ENCODE assay signal across 3 worm cellular contexts in genomic region chrX:2996976-2997399, ce11.
TF ChIP-seq lines count a peak whose summit lies in the region.

No protein-coding gene starts in this region.

TF ChIP-seq in whole organism, L1 larva, 84 proteins besides CTCF, POLR2A, EP300 and RAD21 (continued from another document and continues in another):
- TF ChIP-seq nhr-90 (tag; optimal IDR thresholded peaks at IDR 0.05; lab: Kevin White, UChicago; ENCODE audit: poor library complexity) = peak; percentile 99
- peak; percentile 99 for TF ChIP-seq egl-13 (tag; optimal IDR thresholded peaks at IDR 0.05; lab: Kevin White, UChicago)
- peak; percentile 88 for TF ChIP-seq ces-1 (GFP tag; optimal IDR thresholded peaks at IDR 0.05; lab: Kevin White, UChicago)
- TF ChIP-seq aha-1 (tag; optimal IDR thresholded peaks at IDR 0.05; lab: Kevin White, UChicago) = peak; percentile 45
- peak; percentile 99 for TF ChIP-seq irx-1 (tag; optimal IDR thresholded peaks at IDR 0.05; lab: Kevin White, UChicago)
- peak; percentile 98 for TF ChIP-seq ztf-4 (tag; optimal IDR thresholded peaks at IDR 0.05; lab: Kevin White, UChicago)
- TF ChIP-seq ceh-90 (tag; optimal IDR thresholded peaks at IDR 0.05; lab: Kevin White, UChicago) = no peak
- peak; percentile 59 for TF ChIP-seq vab-15 (tag; optimal IDR thresholded peaks at IDR 0.05; lab: Kevin White, UChicago)
- TF ChIP-seq unc-30 (tag; optimal IDR thresholded peaks at IDR 0.05; lab: Kevin White, UChicago) = peak; percentile 98
- peak; percentile 95 for TF ChIP-seq ceh-63 (GFP tag; optimal IDR thresholded peaks at IDR 0.05; lab: Kevin White, UChicago)
- TF ChIP-seq efl-1 (optimal IDR thresholded peaks at IDR 0.05; lab: Kevin White, UChicago) = peak; percentile 82 to 87
- peak; percentile 56 to 95 for TF ChIP-seq efl-1 (GFP tag; optimal IDR thresholded peaks at IDR 0.05 in 1 of 2; lab: Kevin White, UChicago)
- peak; percentile 91 for TF ChIP-seq unc-98 (GFP tag; IDR thresholded peaks at IDR 0.05; lab: Robert Waterston, UW)
- peak; percentile 91 for TF ChIP-seq lin-13 (GFP tag; optimal IDR thresholded peaks at IDR 0.05; lab: Kevin White, UChicago)
- peak; percentile 99 for TF ChIP-seq rnt-1 (tag; optimal IDR thresholded peaks at IDR 0.05; lab: Kevin White, UChicago)
- TF ChIP-seq nhr-77 (tag; optimal IDR thresholded peaks at IDR 0.05; lab: Kevin White, UChicago) = peak; percentile 98
- TF ChIP-seq sptf-1 (tag; optimal IDR thresholded peaks at IDR 0.05; lab: Kevin White, UChicago) = no peak
- TF ChIP-seq nhr-20 (tag; optimal IDR thresholded peaks at IDR 0.05; lab: Kevin White, UChicago) = peak; percentile 98
- peak; percentile 82 for TF ChIP-seq pqm-1 (tag; optimal IDR thresholded peaks at IDR 0.05; lab: Kevin White, UChicago)
- peak; percentile 71 for TF ChIP-seq nhr-28 (tag; optimal IDR thresholded peaks at IDR 0.05; lab: Kevin White, UChicago)
- peak; percentile 93 for TF ChIP-seq pax-3 (tag; optimal IDR thresholded peaks at IDR 0.05; lab: Kevin White, UChicago)
- peak; percentile 95 for TF ChIP-seq grh-1 (GFP tag; IDR thresholded peaks at IDR 0.05; lab: Robert Waterston, UW)
- peak; percentile 90 for TF ChIP-seq fkh-4 (tag; optimal IDR thresholded peaks at IDR 0.05; lab: Kevin White, UChicago; ENCODE audit: borderline replicate concordance)
- 0 out of 2 replicates have a peak, but pooled peaks have one; percentile 93 for TF ChIP-seq ets-5 (GFP tag; IDR thresholded peaks at IDR 0.05; lab: Robert Waterston, UW)
- peak; percentile 41 for TF ChIP-seq F16B12.6 (tag; optimal IDR thresholded peaks at IDR 0.05; lab: Kevin White, UChicago)
- TF ChIP-seq mef-2 (tag; optimal IDR thresholded peaks at IDR 0.05; lab: Kevin White, UChicago) = peak; percentile 93
- peak; percentile 30 for TF ChIP-seq C34B4.2 (tag; optimal IDR thresholded peaks at IDR 0.05; lab: Kevin White, UChicago)
- peak; percentile 46 for TF ChIP-seq blmp-1 (tag; optimal IDR thresholded peaks at IDR 0.05; lab: Kevin White, UChicago)
- TF ChIP-seq egl-27 (tag; optimal IDR thresholded peaks at IDR 0.05; lab: Kevin White, UChicago) = peak; percentile 74 to 77
- TF ChIP-seq aly-2 (tag; optimal IDR thresholded peaks at IDR 0.05; lab: Kevin White, UChicago) = peak; percentile 99
- peak; percentile 96 for TF ChIP-seq C04F5.9 (tag; optimal IDR thresholded peaks at IDR 0.05; lab: Kevin White, UChicago)
- TF ChIP-seq ama-1 (optimal IDR thresholded peaks at IDR 0.05; lab: Kevin White, UChicago) = no peak
- peak; percentile 98 for TF ChIP-seq hpl-2 (GFP tag; optimal IDR thresholded peaks at IDR 0.05; lab: Kevin White, UChicago)
- peak in 1 of 2 experiments; percentile 89 for TF ChIP-seq mdl-1 (tag; optimal IDR thresholded peaks at IDR 0.05; lab: Kevin White, UChicago)
- peak in 5 of 6 experiments; percentile 16 to 99 (median 95) for TF ChIP-seq elt-3 (tag; optimal IDR thresholded peaks at IDR 0.05; lab: Kevin White, UChicago)
- peak; percentile 98 for TF ChIP-seq nhr-19 (GFP tag; conservative IDR thresholded peaks at IDR 0.05; lab: Robert Waterston, UW)
- peak; percentile 96 for TF ChIP-seq efl-3 (GFP tag; optimal IDR thresholded peaks at IDR 0.05; lab: Kevin White, UChicago)
- peak; percentile 99 for TF ChIP-seq nhr-11 (tag; optimal IDR thresholded peaks at IDR 0.05; lab: Kevin White, UChicago)
- peak; percentile 57 to 66 (median 59) for TF ChIP-seq dpl-1 (GFP tag; optimal IDR thresholded peaks at IDR 0.05; lab: Kevin White, UChicago)
- peak; percentile 86 for TF ChIP-seq nhr-12 (tag; optimal IDR thresholded peaks at IDR 0.05; lab: Kevin White, UChicago)
- TF ChIP-seq ceh-8 (GFP tag; optimal IDR thresholded peaks at IDR 0.05; lab: Kevin White, UChicago) = peak; percentile 99
- TF ChIP-seq ceh-82 (tag; optimal IDR thresholded peaks at IDR 0.05; lab: Kevin White, UChicago) = peak; percentile 98 to 99 (median 99)
- TF ChIP-seq lin-14 (GFP tag; optimal IDR thresholded peaks at IDR 0.05; lab: Kevin White, UChicago) = peak; percentile 98

TF ChIP-seq in whole organism, L3 larva, 47 proteins besides CTCF, POLR2A, EP300 and RAD21 (continued from another document):
- TF ChIP-seq pha-4 (tag; optimal IDR thresholded peaks at IDR 0.05; lab: Kevin White, UChicago) (peak; percentile 99), fkh-10 (GFP tag; optimal IDR thresholded peaks at IDR 0.05; lab: Kevin White, UChicago) (peak; percentile 100), R02D3.7 (tag; optimal IDR thresholded peaks at IDR 0.05; lab: Kevin White, UChicago) (peak; percentile 94), nhr-237 (tag; optimal IDR thresholded peaks at IDR 0.05; lab: Kevin White, UChicago) (peak; percentile 80), ama-1 (optimal IDR thresholded peaks at IDR 0.05; lab: Kevin White, UChicago) (no peak), nhr-67 (tag; optimal IDR thresholded peaks at IDR 0.05; lab: Kevin White, UChicago) (peak; percentile 75), elt-2 (tag; optimal IDR thresholded peaks at IDR 0.05; lab: Kevin White, UChicago) (peak; percentile 83), elt-3 (tag; optimal IDR thresholded peaks at IDR 0.05; lab: Kevin White, UChicago) (peak; percentile 86 to 98 (median 93)), ceh-16 (tag; optimal IDR thresholded peaks at IDR 0.05; lab: Kevin White, UChicago) (peak; percentile 78), snpc-4 (tag; optimal IDR thresholded peaks at IDR 0.05; lab: Kevin White, UChicago) (peak; percentile 95), mml-1 (tag; optimal IDR thresholded peaks at IDR 0.05; lab: Kevin White, UChicago) (no peak), nhr-28 (tag; optimal IDR thresholded peaks at IDR 0.05; lab: Kevin White, UChicago) (peak; percentile 97), ztf-11 (tag; optimal IDR thresholded peaks at IDR 0.05; lab: Kevin White, UChicago) (peak; percentile 67), ceh-9 (tag; optimal IDR thresholded peaks at IDR 0.05; lab: Kevin White, UChicago) (no peak), nhr-43 (tag; optimal IDR thresholded peaks at IDR 0.05; lab: Kevin White, UChicago; ENCODE audit: poor library complexity, severe bottlenecking) (peak; percentile 99), ceh-82 (tag; optimal IDR thresholded peaks at IDR 0.05; lab: Kevin White, UChicago) (peak; percentile 100), nhr-11 (tag; optimal IDR thresholded peaks at IDR 0.05; lab: Kevin White, UChicago) (peak; percentile 97), zag-1 (tag; optimal IDR thresholded peaks at IDR 0.05; lab: Kevin White, UChicago) (peak; percentile 95), unc-39 (tag; optimal IDR thresholded peaks at IDR 0.05; lab: Kevin White, UChicago) (no peak), unc-62 (GFP tag; optimal IDR thresholded peaks at IDR 0.05; lab: Kevin White, UChicago) (peak; percentile 97), ztf-4 (tag; optimal IDR thresholded peaks at IDR 0.05; lab: Kevin White, UChicago) (peak; percentile 90), pqm-1 (tag; optimal IDR thresholded peaks at IDR 0.05; lab: Kevin White, UChicago) (peak; percentile 94), jun-1 (tag; optimal IDR thresholded peaks at IDR 0.05; lab: Kevin White, UChicago) (peak; percentile 100), lsy-12 (tag; optimal IDR thresholded peaks at IDR 0.05; lab: Kevin White, UChicago) (peak; percentile 97), nhr-12 (tag; optimal IDR thresholded peaks at IDR 0.05; lab: Kevin White, UChicago) (peak; percentile 51), ceh-28 (tag; optimal IDR thresholded peaks at IDR 0.05; lab: Kevin White, UChicago) (peak; percentile 99), fkh-2 (tag; optimal IDR thresholded peaks at IDR 0.05; lab: Kevin White, UChicago) (peak; percentile 94), lin-15B (tag; optimal IDR thresholded peaks at IDR 0.05; lab: Kevin White, UChicago) (peak; percentile 51)

TF ChIP-seq in whole organism, young adult, 124 proteins besides CTCF, POLR2A, EP300 and RAD21 (continued from another document and continues in another):
- TF ChIP-seq akir-1 (GFP tag; optimal IDR thresholded peaks at IDR 0.05; lab: Kevin White, UChicago) (peak; percentile 68), pha-4 (tag; optimal IDR thresholded peaks at IDR 0.05; lab: Kevin White, UChicago) (peak; percentile 46), ekl-4 (GFP tag; IDR thresholded peaks at IDR 0.05; lab: Robert Waterston, UW) (peak; percentile 92), cebp-1 (GFP tag; IDR thresholded peaks at IDR 0.05; lab: Robert Waterston, UW) (peak; percentile 64; the same call in 1 of the 2 replicates), cebp-1 (tag; optimal IDR thresholded peaks at IDR 0.05; lab: Kevin White, UChicago) (peak; percentile 97), egl-44 (GFP tag; IDR thresholded peaks at IDR 0.05; lab: Robert Waterston, UW) (peak; percentile 93), rpc-1 (optimal IDR thresholded peaks at IDR 0.05; lab: Kevin White, UChicago) (peak; percentile 35), rpc-1 (tag; optimal IDR thresholded peaks at IDR 0.05; lab: Kevin White, UChicago) (no peak), B0019.2 (GFP tag; conservative IDR thresholded peaks at IDR 0.05; lab: Robert Waterston, UW) (no peak), Y53F4B.3 (GFP tag; IDR thresholded peaks at IDR 0.05; lab: Robert Waterston, UW) (no peak), lin-40 (tag; optimal IDR thresholded peaks at IDR 0.05; lab: Kevin White, UChicago) (peak; percentile 100), nfya-1 (tag; optimal IDR thresholded peaks at IDR 0.05; lab: Kevin White, UChicago; ENCODE audit: borderline replicate concordance, insufficient read depth) (no peak), F10E7.11 (tag; optimal IDR thresholded peaks at IDR 0.05; lab: Kevin White, UChicago) (peak; percentile 90), die-1 (tag; optimal IDR thresholded peaks at IDR 0.05; lab: Kevin White, UChicago) (peak; percentile 55), snpc-3.4 (tag; optimal IDR thresholded peaks at IDR 0.05; lab: Kevin White, UChicago) (peak; percentile 65), madf-3 (GFP tag; IDR thresholded peaks at IDR 0.05; lab: Robert Waterston, UW) (peak; percentile 73), unc-62 (GFP tag; optimal IDR thresholded peaks at IDR 0.05; lab: Kevin White, UChicago) (no peak), Y67H2A.10 (GFP tag; conservative IDR thresholded peaks at IDR 0.05; lab: Robert Waterston, UW) (no peak), tlf-1 (GFP tag; optimal IDR thresholded peaks at IDR 0.05; lab: Kevin White, UChicago) (peak; percentile 99), hsf-1 (GFP tag; IDR thresholded peaks at IDR 0.05; lab: Robert Waterston, UW) (no peak), dpff-1 (tag; optimal IDR thresholded peaks at IDR 0.05; lab: Kevin White, UChicago) (peak; percentile 89), gei-17 (GFP tag; optimal IDR thresholded peaks at IDR 0.05; lab: Kevin White, UChicago) (peak; percentile 97), lin-54 (GFP tag; optimal IDR thresholded peaks at IDR 0.05; lab: Kevin White, UChicago) (peak; percentile 92), nfyb-1 (GFP tag; IDR thresholded peaks at IDR 0.05; lab: Robert Waterston, UW) (peak; percentile 97), nhr-80 (tag; optimal IDR thresholded peaks at IDR 0.05; lab: Kevin White, UChicago) (peak; percentile 90), repo-1 (tag; optimal IDR thresholded peaks at IDR 0.05; lab: Kevin White, UChicago) (peak; percentile 99), madf-6 (GFP tag; IDR thresholded peaks at IDR 0.05; lab: Robert Waterston, UW) (no peak), nhr-179 (tag; optimal IDR thresholded peaks at IDR 0.05; lab: Kevin White, UChicago) (peak; percentile 75), ceh-79 (tag; optimal IDR thresholded peaks at IDR 0.05; lab: Kevin White, UChicago) (peak; percentile 87), ztf-18 (tag; optimal IDR thresholded peaks at IDR 0.05; lab: Kevin White, UChicago) (peak; percentile 70), tbp1 (GFP tag; optimal IDR thresholded peaks at IDR 0.05; lab: Kevin White, UChicago) (peak; percentile 78), lag-1 (GFP tag; IDR thresholded peaks at IDR 0.05; lab: Robert Waterston, UW) (0 out of 2 replicates have a peak, but pooled peaks have one; percentile 82), hmg-1.2 (GFP tag; IDR thresholded peaks at IDR 0.05; lab: Robert Waterston, UW) (peak; percentile 86), sptf-2 (GFP tag; optimal IDR thresholded peaks at IDR 0.05; lab: Kevin White, UChicago) (peak; percentile 56), egrh-3 (GFP tag; IDR thresholded peaks at IDR 0.05; lab: Robert Waterston, UW) (peak; percentile 25; the same call in 1 of the 2 replicates), ceh-91 (GFP tag; IDR thresholded peaks at IDR 0.05; lab: Robert Waterston, UW) (no peak), T07F8.4 (tag; optimal IDR thresholded peaks at IDR 0.05; lab: Kevin White, UChicago) (peak; percentile 92), F52B5.7 (tag; optimal IDR thresholded peaks at IDR 0.05; lab: Kevin White, UChicago) (peak; percentile 82), bed-2 (GFP tag; IDR thresholded peaks at IDR 0.05; lab: Robert Waterston, UW) (0 out of 2 replicates have a peak, but pooled peaks have one; percentile 41), let-526 (GFP tag; IDR thresholded peaks at IDR 0.05; lab: Robert Waterston, UW) (peak; percentile 66; the same call in 1 of the 2 replicates), zim-3 (tag; optimal IDR thresholded peaks at IDR 0.05; lab: Kevin White, UChicago) (no peak), ets-4 (GFP tag; optimal IDR thresholded peaks at IDR 0.05; lab: Kevin White, UChicago) (peak; percentile 81), K12H6.12 (tag; optimal IDR thresholded peaks at IDR 0.05; lab: Kevin White, UChicago) (peak; percentile 97), C17E4.6 (GFP tag; IDR thresholded peaks at IDR 0.05; lab: Robert Waterston, UW) (peak; percentile 82; the same call in 1 of the 2 replicates), ceh-58 (GFP tag; IDR thresholded peaks at IDR 0.05; lab: Robert Waterston, UW) (0 out of 2 replicates have a peak, but pooled peaks have one; percentile 75), F55B11.4 (tag; optimal IDR thresholded peaks at IDR 0.05; lab: Kevin White, UChicago; ENCODE audit: borderline replicate concordance, insufficient read depth) (no peak), ceh-27 (GFP tag; optimal IDR thresholded peaks at IDR 0.05; lab: Kevin White, UChicago) (peak; percentile 97), ceh-40 (GFP tag; IDR thresholded peaks at IDR 0.05; lab: Robert Waterston, UW) (peak; percentile 58; the same call in 1 of the 2 replicates), him-1 (tag; optimal IDR thresholded peaks at IDR 0.05; lab: Kevin White, UChicago) (peak; percentile 10), ztf-6 (GFP tag; IDR thresholded peaks at IDR 0.05; lab: Robert Waterston, UW) (peak; percentile 86), snpc-1.1 (tag; optimal IDR thresholded peaks at IDR 0.05; lab: Kevin White, UChicago; ENCODE audit: insufficient read depth) (peak; percentile 34), sea-2 (GFP tag; IDR thresholded peaks at IDR 0.05; lab: Robert Waterston, UW) (peak; percentile 85), hrde-1 (tag; optimal IDR thresholded peaks at IDR 0.05; lab: Kevin White, UChicago; ENCODE audit: borderline replicate concordance) (peak; percentile 39), nfya-2 (GFP tag; IDR thresholded peaks at IDR 0.05; lab: Robert Waterston, UW) (no peak), lin-26 (GFP tag; IDR thresholded peaks at IDR 0.05; lab: Robert Waterston, UW) (peak; percentile 84), F49E8.2 (tag; optimal IDR thresholded peaks at IDR 0.05; lab: Kevin White, UChicago; ENCODE audit: insufficient read depth) (no peak), B0035.1 (tag; optimal IDR thresholded peaks at IDR 0.05; lab: Kevin White, UChicago) (peak; percentile 95), attf-3 (GFP tag; conservative IDR thresholded peaks at IDR 0.05; lab: Robert Waterston, UW) (no peak), dpl-1 (GFP tag; optimal IDR thresholded peaks at IDR 0.05; lab: Kevin White, UChicago) (no peak), madf-8 (GFP tag; conservative IDR thresholded peaks at IDR 0.05; lab: Robert Waterston, UW) (no peak; the same call in 1 of the 2 replicates), bed-1 (GFP tag; IDR thresholded peaks at IDR 0.05; lab: Robert Waterston, UW) (no peak), nhr-27 (tag; optimal IDR thresholded peaks at IDR 0.05; lab: Kevin White, UChicago) (peak; percentile 87), ztf-26 (tag; optimal IDR thresholded peaks at IDR 0.05; lab: Kevin White, UChicago) (peak; percentile 99), Y95B8A.8 (GFP tag; IDR thresholded peaks at IDR 0.05; lab: Robert Waterston, UW) (0 out of 2 replicates have a peak, but pooled peaks have one; percentile 55), lir-1 (GFP tag; conservative IDR thresholded peaks at IDR 0.05; lab: Robert Waterston, UW) (peak; percentile 85), ccch-3 (GFP tag; optimal IDR thresholded peaks at IDR 0.05; lab: Kevin White, UChicago) (peak; percentile 83)
